Worm (Caenorhabditis elegans) whole organism, L1 larva: ENCODE results near the gene Y49F6C.2.

Experiments
- C16A3.4 ChIP-seq: fragments of 150-350 bp; optimal IDR thresholded peaks from 2 replicates; lab custom pipeline; 2014; ENCODE audit warnings: missing biosample characterization, missing genetic modification characterization
- C34B4.2 ChIP-seq: sonication (generic microtip); optimal IDR thresholded peaks from 2 replicates; lab custom pipeline; 2017; ENCODE audit warnings: mild to moderate bottlenecking, missing genetic modification characterization, missing compliant biosample characterization
- F16B12.6 ChIP-seq: fragments of 150-350 bp; optimal IDR thresholded peaks from 2 replicates; lab custom pipeline; 2014; ENCODE audit warnings: missing biosample characterization, missing genetic modification characterization
- Y116A8C.19 ChIP-seq: sonication (generic microtip); optimal IDR thresholded peaks from 2 replicates; lab custom pipeline; 2016; ENCODE audit warnings: missing compliant biosample characterization, missing genetic modification characterization, borderline replicate concordance
- aly-2 ChIP-seq: fragments of 150-350 bp; optimal IDR thresholded peaks from 2 replicates; lab custom pipeline; 2014; ENCODE audit warnings: missing biosample characterization, missing genetic modification characterization
- blmp-1 ChIP-seq: fragments of 150-350 bp; optimal IDR thresholded peaks from 2 replicates; lab custom pipeline; 2014; ENCODE audit warnings: missing biosample characterization, missing genetic modification characterization
- ceh-82 ChIP-seq, 3 experiments: fragments of 150-350 bp in 1 of 3; sonication (generic microtip) in 2 of 3; optimal IDR thresholded peaks; 2 replicates each; lab custom pipeline; 2014 to 2017; ENCODE audit warnings: missing biosample characterization in 3 of 3, missing genetic modification characterization in 3 of 3
- ceh-88 ChIP-seq: fragments of 200-800 bp; sonication (Bioruptor generic); IDR thresholded peaks from 2 replicates; pipeline ENCODE4 v1.3.6; 2022; ENCODE audit warnings: missing genetic modification characterization, missing compliant biosample characterization
- ceh-90 ChIP-seq: sonication (generic microtip); optimal IDR thresholded peaks from 2 replicates; lab custom pipeline; 2016; ENCODE audit warnings: missing genetic modification characterization, missing compliant biosample characterization
- efl-1 ChIP-seq, 4 experiments: fragments of 150-350 bp; optimal IDR thresholded peaks in 3 of 4; peaks in 1 of 4; 1 replicate in 1 of 4; 2 replicates in 3 of 4; lab custom pipeline; 2014; ENCODE audit warnings: missing biosample characterization in 2 of 4, missing genetic modification characterization in 2 of 4, missing genetic modification reagents in 2 of 4
- efl-3 ChIP-seq: fragments of 200-800 bp; sonication (Bioruptor generic); optimal IDR thresholded peaks from 2 replicates; lab custom pipeline; 2018; ENCODE audit warnings: mild to moderate bottlenecking, missing genetic modification characterization, missing compliant biosample characterization
- egl-27 ChIP-seq, 2 experiments: fragments of 150-350 bp in 1 of 2; sonication (generic microtip); optimal IDR thresholded peaks; 3 replicates each; lab custom pipeline; 2017 to 2018; ENCODE audit warnings: missing biosample characterization in 2 of 2, missing genetic modification characterization in 2 of 2, missing genetic modification reagents in 2 of 2
- elt-2 ChIP-seq: sonication (generic microtip); optimal IDR thresholded peaks from 2 replicates; lab custom pipeline; 2016; ENCODE audit warnings: missing genetic modification characterization, mild to moderate bottlenecking, inconsistent platforms, missing compliant biosample characterization, missing genetic modification reagents
- fkh-8 ChIP-seq: sonication (generic microtip); optimal IDR thresholded peaks from 2 replicates; lab custom pipeline; 2016; ENCODE audit warnings: mild to moderate bottlenecking, missing genetic modification characterization, missing compliant biosample characterization
- grh-1 ChIP-seq: fragments of 200-800 bp; sonication (Bioruptor generic); IDR thresholded peaks from 2 replicates; pipeline ENCODE4 v1.3.6; 2022; ENCODE audit warnings: missing genetic modification reagents, missing genetic modification characterization, missing compliant biosample characterization
- hlh-4 ChIP-seq: sonication (generic microtip); optimal IDR thresholded peaks from 2 replicates; lab custom pipeline; 2016; ENCODE audit warnings: mild to moderate bottlenecking, missing genetic modification characterization, missing compliant biosample characterization
- hpl-2 ChIP-seq: fragments of 150-350 bp; optimal IDR thresholded peaks from 2 replicates; lab custom pipeline; 2014; ENCODE audit warnings: missing biosample characterization, missing genetic modification reagents, missing genetic modification characterization
- jun-1 ChIP-seq: fragments of 150-350 bp; optimal IDR thresholded peaks from 2 replicates; lab custom pipeline; 2014; ENCODE audit warnings: missing biosample characterization, missing genetic modification reagents, missing genetic modification characterization
- lin-13 ChIP-seq: fragments of 150-350 bp; optimal IDR thresholded peaks from 2 replicates; lab custom pipeline; 2014; ENCODE audit warnings: missing biosample characterization, missing genetic modification reagents, missing genetic modification characterization
- lin-14 ChIP-seq: fragments of 200-800 bp; sonication (Bioruptor generic); optimal IDR thresholded peaks from 2 replicates; lab custom pipeline; 2018; ENCODE audit warnings: mild to moderate bottlenecking, missing genetic modification characterization, moderate library complexity, missing compliant biosample characterization
- lin-15B ChIP-seq: fragments of 150-350 bp; sonication (generic microtip); optimal IDR thresholded peaks from 3 replicates; lab custom pipeline; 2014; ENCODE audit warnings: missing biosample characterization, missing genetic modification characterization
- mab-9 ChIP-seq: fragments of 200-800 bp; sonication (Bioruptor generic); IDR thresholded peaks from 2 replicates; pipeline ENCODE4 v1.3.6; 2022; ENCODE audit warnings: missing genetic modification reagents, missing genetic modification characterization, missing compliant biosample characterization
- mef-2 ChIP-seq: fragments of 150-350 bp; optimal IDR thresholded peaks from 2 replicates; lab custom pipeline; 2014; ENCODE audit warnings: missing biosample characterization, missing genetic modification characterization
- nhr-11 ChIP-seq: fragments of 150-350 bp; optimal IDR thresholded peaks from 2 replicates; lab custom pipeline; 2014; ENCODE audit warnings: missing biosample characterization, missing genetic modification characterization
- nhr-71 ChIP-seq: sonication (generic microtip); optimal IDR thresholded peaks from 2 replicates; lab custom pipeline; 2016; ENCODE audit warnings: mild to moderate bottlenecking, missing genetic modification characterization, moderate library complexity, missing compliant biosample characterization
- nhr-76 ChIP-seq: sonication (generic microtip); optimal IDR thresholded peaks from 2 replicates; lab custom pipeline; 2017; ENCODE audit warnings: missing biosample characterization, missing genetic modification characterization
- nhr-84 ChIP-seq: sonication (generic microtip); optimal IDR thresholded peaks from 2 replicates; lab custom pipeline; 2017; ENCODE audit warnings: missing biosample characterization, missing genetic modification characterization
- nhr-90 ChIP-seq: sonication (generic microtip); optimal IDR thresholded peaks from 2 replicates; lab custom pipeline; 2016; ENCODE audit warnings: mild to moderate bottlenecking, missing genetic modification characterization, missing compliant biosample characterization; ENCODE audit not compliant: poor library complexity
- pax-3 ChIP-seq: fragments of 200-800 bp; sonication (Bioruptor generic); optimal IDR thresholded peaks from 2 replicates; lab custom pipeline; 2018; ENCODE audit warnings: mild to moderate bottlenecking, missing genetic modification characterization, moderate library complexity, missing compliant biosample characterization
- rnt-1 ChIP-seq: sonication (generic microtip); optimal IDR thresholded peaks from 2 replicates; lab custom pipeline; 2016; ENCODE audit warnings: mild to moderate bottlenecking, missing genetic modification characterization, moderate library complexity, missing compliant biosample characterization
- snpc-4 ChIP-seq: fragments of 150-350 bp; optimal IDR thresholded peaks from 2 replicates; lab custom pipeline; 2014; ENCODE audit warnings: missing biosample characterization, missing genetic modification characterization
- sptf-1 ChIP-seq: fragments of 150-350 bp; optimal IDR thresholded peaks from 2 replicates; lab custom pipeline; 2014; ENCODE audit warnings: missing biosample characterization, missing genetic modification characterization
- sup-37 ChIP-seq: fragments of 200-800 bp; sonication (Bioruptor generic); optimal IDR thresholded peaks from 2 replicates; lab custom pipeline; 2018; ENCODE audit warnings: mild to moderate bottlenecking, missing genetic modification characterization, missing compliant biosample characterization
- tbx-2 ChIP-seq: sonication (generic microtip); optimal IDR thresholded peaks from 2 replicates; lab custom pipeline; 2016; ENCODE audit warnings: missing genetic modification characterization, missing compliant biosample characterization
- unc-62 ChIP-seq: fragments of 150-350 bp; optimal IDR thresholded peaks from 2 replicates; lab custom pipeline; 2014; ENCODE audit warnings: missing biosample characterization, missing genetic modification reagents, missing genetic modification characterization
- unc-86 ChIP-seq: sonication (generic microtip); optimal IDR thresholded peaks from 2 replicates; lab custom pipeline; 2016; ENCODE audit warnings: missing genetic modification characterization, missing compliant biosample characterization
- unc-98 ChIP-seq: fragments of 200-800 bp; sonication (Bioruptor generic); IDR thresholded peaks from 2 replicates; pipeline ENCODE4 v1.3.6; 2022; ENCODE audit warnings: missing genetic modification characterization, missing compliant biosample characterization
- vab-15 ChIP-seq: sonication (generic microtip); optimal IDR thresholded peaks from 2 replicates; lab custom pipeline; 2017; ENCODE audit warnings: missing genotype, mild to moderate bottlenecking, missing genetic modification characterization, missing compliant biosample characterization
- xbp-1 ChIP-seq: sonication (generic microtip); optimal IDR thresholded peaks from 2 replicates; lab custom pipeline; 2016; ENCODE audit warnings: missing genetic modification characterization, missing compliant biosample characterization
- ztf-11 ChIP-seq, 2 experiments: sonication (generic microtip); optimal IDR thresholded peaks; 2 replicates each; lab custom pipeline; 2016 to 2017; ENCODE audit warnings: missing genetic modification characterization in 2 of 2, missing biosample characterization in 1 of 2, missing compliant biosample characterization in 1 of 2
- ztf-4 ChIP-seq: fragments of 150-350 bp; optimal IDR thresholded peaks from 2 replicates; lab custom pipeline; 2014; ENCODE audit warnings: missing biosample characterization, missing genetic modification characterization

The Y49F6C.2 gene

ce11 chrII:3402854-3403253 lies 24.5 kb downstream of the Y49F6C.2 start, which contains the start of gene nep-10:
TSS of gene nep-10 (minus strand) at chrII:3402954.
- TF ChIP-seq efl-1 (optimal IDR thresholded peaks at IDR 0.05; lab: Kevin White, UChicago) (no peak), efl-1 (GFP tag; optimal IDR thresholded peaks at IDR 0.05 in 1 of 2; lab: Kevin White, UChicago) (peak in 1 of 2 experiments; percentile 79), blmp-1 (tag; lab: Kevin White, UChicago) (no peak)

ce11 chrII:3403535-3403934 lies 25.2 kb downstream of the Y49F6C.2 start, which contains the start of gene nep-8:
TSS of gene nep-8 (plus strand) at chrII:3403835.
- TF ChIP-seq lin-15B: no peak
- TF ChIP-seq Y116A8C.19 (tag; lab: Kevin White, UChicago): no peak
- no peak for TF ChIP-seq ceh-90 (tag; lab: Kevin White, UChicago)
- TF ChIP-seq nhr-76 (tag; lab: Kevin White, UChicago): no peak
- TF ChIP-seq hpl-2: no peak
- TF ChIP-seq nhr-11 (tag; lab: Kevin White, UChicago): no peak

- TF ChIP-seq mef-2 (tag; lab: Kevin White, UChicago) (no peak), mab-9 (no peak), C34B4.2 (tag; lab: Kevin White, UChicago) (no peak), ceh-88 (GFP tag; lab: Robert Waterston, UW) (no peak), jun-1 (tag; lab: Kevin White, UChicago) (no peak), nhr-90 (tag; lab: Kevin White, UChicago) (no peak), ztf-11 (tag; optimal IDR thresholded peaks at IDR 0.05; lab: Kevin White, UChicago) (no peak), blmp-1 (tag; lab: Kevin White, UChicago) (no peak), unc-86 (tag; lab: Kevin White, UChicago) (no peak), sptf-1 (tag; lab: Kevin White, UChicago) (no peak), vab-15 (tag; lab: Kevin White, UChicago) (no peak), ceh-90 (tag; lab: Kevin White, UChicago) (no peak), egl-27 (tag; optimal IDR thresholded peaks at IDR 0.05; lab: Kevin White, UChicago) (no peak), lin-14 (no peak), C16A3.4 (no peak), grh-1 (GFP tag; lab: Robert Waterston, UW) (no peak), nhr-84 (tag; lab: Kevin White, UChicago) (no peak), xbp-1 (tag; lab: Kevin White, UChicago) (no peak)
Measured at ce11 chrII:3414383-3414910, 36.1 kb downstream of the Y49F6C.2 start, which contains the start of the genes F18A12.7 and F18A12.2. TSS of gene F18A12.7 (minus strand) at chrII:3414483. TSS of gene F18A12.2 (plus strand) at chrII:3414860.

ce11 chrII:3416528-3416927 lies 38.2 kb downstream of the Y49F6C.2 start, which contains the start of gene nep-6:
TSS of gene nep-6 (plus strand) at chrII:3416828.
- no peak for TF ChIP-seq efl-3 (GFP tag; lab: Kevin White, UChicago)
- no peak for TF ChIP-seq unc-98
- TF ChIP-seq lin-14: no peak
- no peak for TF ChIP-seq nhr-90 (tag; lab: Kevin White, UChicago)
- TF ChIP-seq snpc-4 (tag; lab: Kevin White, UChicago): no peak
- no peak for TF ChIP-seq nhr-71
- no peak for TF ChIP-seq sptf-1 (tag; lab: Kevin White, UChicago)
- no peak for TF ChIP-seq aly-2 (tag; lab: Kevin White, UChicago)

- TF ChIP-seq tbx-2 (no peak), efl-1 (optimal IDR thresholded peaks at IDR 0.05; lab: Kevin White, UChicago) (no peak), efl-1 (GFP tag; optimal IDR thresholded peaks at IDR 0.05 in 1 of 2; lab: Kevin White, UChicago) (peak in 1 of 2 experiments; percentile 80), elt-2 (tag; lab: Kevin White, UChicago) (no peak)
- TF ChIP-seq, all 84 proteins: peak for 1
Measured at ce11 chrII:3422938-3423337, 44.6 kb downstream of the Y49F6C.2 start.

- TF ChIP-seq ceh-82 (tag; optimal IDR thresholded peaks at IDR 0.05; lab: Kevin White, UChicago) (no peak), nhr-84 (tag; lab: Kevin White, UChicago) (no peak), jun-1 (tag; lab: Kevin White, UChicago) (no peak), hlh-4 (tag; lab: Kevin White, UChicago) (no peak), egl-27 (tag; optimal IDR thresholded peaks at IDR 0.05; lab: Kevin White, UChicago) (no peak), nhr-11 (tag; lab: Kevin White, UChicago) (no peak), fkh-8 (tag; lab: Kevin White, UChicago) (no peak), ztf-4 (tag; lab: Kevin White, UChicago) (no peak), hpl-2 (no peak), sptf-1 (tag; lab: Kevin White, UChicago) (no peak), unc-62 (GFP tag; lab: Kevin White, UChicago) (no peak), lin-13 (no peak), sup-37 (no peak), C16A3.4 (no peak), pax-3 (no peak), rnt-1 (tag; lab: Kevin White, UChicago) (no peak), grh-1 (GFP tag; lab: Robert Waterston, UW) (no peak), F16B12.6 (no peak)
Measured at ce11 chrII:3425433-3425832, 47.1 kb downstream of the Y49F6C.2 start, which contains the start of gene nep-11. TSS of gene nep-11 (minus strand) at chrII:3425533.
